Fruit fly (Drosophila melanogaster) whole organism, pupa: ENCODE results near the gene RapGAP1.
A peak's percentile ranks its signal among the peaks of the same experiment; 100 is the strongest.

ENCODE experiments used
- CG10348 ChIP-seq: fragments of 200-800 bp; sonication (Bioruptor generic); IDR thresholded peaks from 2 replicates; pipeline ENCODE4 v1.3.6; 2022; ENCODE audit warnings: missing biosample characterization, missing genetic modification characterization
- CG12605 ChIP-seq: fragments of 200-800 bp; sonication (Bioruptor generic); IDR thresholded peaks from 2 replicates; pipeline ENCODE4 v1.3.6; 2022; ENCODE audit warnings: missing biosample characterization, missing genetic modification characterization
- CG13204 ChIP-seq: fragments of 200-800 bp; sonication (Bioruptor generic); optimal IDR thresholded peaks from 2 replicates; lab custom pipeline; 2018; ENCODE audit warnings: missing biosample characterization, mild to moderate bottlenecking, missing genetic modification characterization, moderate library complexity
- CG14655 ChIP-seq: fragments of 200-800 bp; sonication (Bioruptor generic); optimal IDR thresholded peaks from 3 replicates; lab custom pipeline; 2017; ENCODE audit warnings: mild to moderate bottlenecking, missing biosample characterization, missing genetic modification reagents, missing genetic modification characterization
- CG15710 ChIP-seq: fragments of 200-800 bp; sonication (Bioruptor generic); optimal IDR thresholded peaks from 2 replicates; lab custom pipeline; 2018; ENCODE audit warnings: missing biosample characterization, mild to moderate bottlenecking, missing genetic modification characterization, moderate library complexity
- CG17806 ChIP-seq: fragments of 200-800 bp; sonication (Bioruptor generic); optimal IDR thresholded peaks from 2 replicates; lab custom pipeline; 2018; ENCODE audit warnings: missing biosample characterization, mild to moderate bottlenecking, missing genetic modification characterization, moderate library complexity
- CG32121 ChIP-seq: fragments of 200-800 bp; sonication (Bioruptor generic); IDR thresholded peaks from 2 replicates; pipeline ENCODE4 v1.3.6; 2022; ENCODE audit warnings: missing biosample characterization, missing genetic modification characterization
- CG34367 ChIP-seq: fragments of 200-800 bp; sonication (Bioruptor generic); optimal IDR thresholded peaks from 2 replicates; lab custom pipeline; 2018; ENCODE audit warnings: missing biosample characterization, mild to moderate bottlenecking, missing genetic modification characterization
- CG4496 ChIP-seq: fragments of 200-800 bp; sonication (Bioruptor generic); IDR thresholded peaks from 3 replicates; pipeline ENCODE4 v1.3.6; 2022; ENCODE audit warnings: missing biosample characterization, missing genetic modification characterization
- CG8159 ChIP-seq: fragments of 200-800 bp; sonication (Bioruptor generic); optimal IDR thresholded peaks from 3 replicates; lab custom pipeline; 2018; ENCODE audit warnings: missing biosample characterization, mild to moderate bottlenecking, missing genetic modification characterization, moderate library complexity
- CG8301 ChIP-seq: fragments of 200-800 bp; sonication (Bioruptor generic); optimal IDR thresholded peaks from 2 replicates; lab custom pipeline; 2018; ENCODE audit warnings: missing biosample characterization, mild to moderate bottlenecking, missing genetic modification characterization
- CG9948 ChIP-seq: fragments of 200-800 bp; sonication (Bioruptor generic); optimal IDR thresholded peaks from 2 replicates; lab custom pipeline; 2018; ENCODE audit warnings: missing biosample characterization, mild to moderate bottlenecking, missing genetic modification characterization, moderate library complexity
- D1 ChIP-seq: fragments of 200-800 bp; sonication (Bioruptor generic); optimal IDR thresholded peaks from 2 replicates; lab custom pipeline; 2018; ENCODE audit warnings: missing biosample characterization, mild to moderate bottlenecking, missing genetic modification characterization, moderate library complexity
- EcR ChIP-seq: fragments of 200-800 bp; sonication (Bioruptor generic); optimal IDR thresholded peaks from 3 replicates; lab custom pipeline; 2019; ENCODE audit warnings: missing biosample characterization, missing genetic modification characterization, mild to moderate bottlenecking, moderate library complexity, missing genetic modification reagents
- Ets98B ChIP-seq: fragments of 200-800 bp; sonication (Bioruptor generic); IDR thresholded peaks from 2 replicates; pipeline ENCODE4 v1.3.6; 2022; ENCODE audit warnings: missing biosample characterization, missing genetic modification characterization
- Pif1A ChIP-seq: fragments of 200-800 bp; sonication (Bioruptor generic); optimal IDR thresholded peaks from 3 replicates; lab custom pipeline; 2016; ENCODE audit warnings: missing biosample characterization, missing genetic modification characterization
- Pif1B ChIP-seq: fragments of 200-800 bp; sonication (Bioruptor generic); optimal IDR thresholded peaks from 3 replicates; lab custom pipeline; 2016; ENCODE audit warnings: missing biosample characterization, missing genetic modification characterization
- Snoo ChIP-seq: fragments of 200-800 bp; sonication (Bioruptor generic); optimal IDR thresholded peaks from 3 replicates; lab custom pipeline; 2017; ENCODE audit warnings: missing biosample characterization, mild to moderate bottlenecking, missing genetic modification characterization, inconsistent platforms
- fd96Ca ChIP-seq: fragments of 200-800 bp; sonication (Bioruptor generic); IDR thresholded peaks from 3 replicates; pipeline ENCODE4 v1.3.6; 2022; ENCODE audit warnings: missing biosample characterization, missing genetic modification characterization
- gl ChIP-seq: fragments of 200-800 bp; sonication (Bioruptor generic); optimal IDR thresholded peaks from 2 replicates; lab custom pipeline; 2018; ENCODE audit warnings: missing biosample characterization, mild to moderate bottlenecking, missing genetic modification characterization
- rn ChIP-seq: fragments of 200-800 bp; sonication (Bioruptor generic); IDR thresholded peaks from 2 replicates; pipeline ENCODE4 v1.3.6; 2022; ENCODE audit warnings: missing biosample characterization, missing genetic modification characterization

RapGAP1 gene

DNA sequence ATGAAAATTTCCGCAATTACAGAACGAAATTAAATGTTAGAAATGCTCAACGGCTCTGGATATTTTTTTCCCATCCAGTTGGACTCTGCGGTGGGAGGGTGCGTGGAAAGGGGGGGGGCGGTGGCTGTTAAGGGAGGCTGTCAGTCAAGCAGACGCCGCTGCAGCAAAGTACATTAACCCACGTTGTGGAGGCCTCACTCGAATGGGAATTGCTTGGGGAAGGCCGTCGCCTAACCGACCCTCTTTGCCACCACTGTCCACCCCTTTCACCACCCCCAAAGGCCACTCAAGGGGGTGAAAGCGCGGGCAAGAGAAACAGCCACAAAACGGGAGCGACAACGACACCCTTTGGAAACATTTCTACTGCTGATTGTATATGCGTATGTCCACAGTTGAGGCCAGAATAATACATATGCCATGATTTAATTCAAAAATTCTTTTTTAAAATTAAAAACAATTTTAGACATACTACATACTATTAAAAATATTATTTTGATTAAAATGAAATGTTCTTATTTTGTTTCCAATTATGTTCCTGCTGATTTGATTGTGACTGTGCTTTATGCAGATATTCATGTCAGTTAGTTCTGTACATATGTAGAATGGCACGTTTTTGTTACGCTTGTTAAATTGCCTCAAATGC is 31.8 kb downstream of the RapGAP1 start:
- TF ChIP-seq Pif1B (GFP tag; lab: Kevin White, UChicago), result peak; percentile 4
- TF ChIP-seq CG13204 (GFP tag; lab: Kevin White, UChicago), result no peak
- peak; percentile 45; the same call in 1 of the 2 replicates for TF ChIP-seq CG10348 (GFP tag; lab: Robert Waterston, UW)
- TF ChIP-seq CG8159 (tag; lab: Kevin White, UChicago), result peak; percentile 81
- peak; percentile 7 for TF ChIP-seq gl (tag; lab: Kevin White, UChicago)
- TF ChIP-seq EcR (GFP tag; lab: Kevin White, UChicago), result peak; percentile 69
- peak; percentile 70 for TF ChIP-seq CG14655 (GFP tag; lab: Kevin White, UChicago)
- TF ChIP-seq CG15710, result peak; percentile 71
- 0 out of 3 replicates have a peak, but pooled peaks have one; percentile 21 for TF ChIP-seq fd96Ca (GFP tag; lab: Robert Waterston, UW)
- peak; percentile 61; the same call in 1 of the 2 replicates for TF ChIP-seq CG32121
- TF ChIP-seq CG34367 (tag; lab: Kevin White, UChicago), result peak; percentile 56
- TF ChIP-seq CG9948 (tag; lab: Kevin White, UChicago), result peak; percentile 60
- TF ChIP-seq CG12605, result no peak
- peak; percentile 21 for TF ChIP-seq Snoo (tag; lab: Kevin White, UChicago)
- TF ChIP-seq CG17806 (tag; lab: Kevin White, UChicago), result peak; percentile 63
- TF ChIP-seq Ets98B, result peak; percentile 59; the same call in 1 of the 2 replicates
- no peak for TF ChIP-seq rn (GFP tag; lab: Robert Waterston, UW)
- TF ChIP-seq CG4496 (GFP tag; lab: Robert Waterston, UW), result peak; percentile 41; the same call in 1 of the 3 replicates
- peak; percentile 46 for TF ChIP-seq CG8301 (tag; lab: Kevin White, UChicago)
- TF ChIP-seq D1 (tag; lab: Kevin White, UChicago), result no peak
- TF ChIP-seq Pif1A (GFP tag; lab: Kevin White, UChicago), result peak; percentile 30

DNA sequence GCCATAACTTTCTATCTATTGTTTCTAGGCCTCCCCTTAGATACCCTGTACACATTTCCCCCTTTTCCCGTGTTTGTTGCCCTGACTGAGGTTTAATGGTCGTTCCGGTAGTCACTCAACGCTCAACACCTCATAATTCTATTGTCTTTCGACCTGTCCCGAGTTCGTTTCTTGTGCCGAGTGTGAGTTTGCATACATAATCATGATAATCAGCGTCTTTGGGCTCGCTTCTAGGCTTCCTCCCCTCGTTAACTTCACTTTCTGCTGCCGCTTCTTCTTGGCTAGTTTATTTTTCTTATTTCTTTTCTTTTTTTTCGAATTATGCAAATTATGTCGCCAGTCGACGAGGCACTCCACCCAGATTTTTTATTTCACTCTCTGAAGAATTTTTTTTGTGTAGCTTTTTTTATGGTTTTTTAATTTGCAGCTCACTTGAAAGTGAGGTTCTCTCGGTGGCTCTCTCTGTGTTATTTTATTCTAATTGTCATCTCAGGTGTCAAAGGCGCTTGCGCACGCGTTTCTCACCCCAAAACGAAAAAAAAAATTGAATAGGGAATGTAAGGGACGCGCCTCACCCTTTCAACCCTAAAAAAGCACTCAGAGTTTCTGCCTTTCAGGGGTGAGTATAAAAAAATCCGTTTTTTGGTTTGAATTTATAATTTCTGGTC is 33.0 kb downstream of the RapGAP1 start:
- TF ChIP-seq CG12605, result peak; percentile 27; the same call in 1 of the 2 replicates
- no peak for TF ChIP-seq CG14655 (GFP tag; lab: Kevin White, UChicago)

DNA sequence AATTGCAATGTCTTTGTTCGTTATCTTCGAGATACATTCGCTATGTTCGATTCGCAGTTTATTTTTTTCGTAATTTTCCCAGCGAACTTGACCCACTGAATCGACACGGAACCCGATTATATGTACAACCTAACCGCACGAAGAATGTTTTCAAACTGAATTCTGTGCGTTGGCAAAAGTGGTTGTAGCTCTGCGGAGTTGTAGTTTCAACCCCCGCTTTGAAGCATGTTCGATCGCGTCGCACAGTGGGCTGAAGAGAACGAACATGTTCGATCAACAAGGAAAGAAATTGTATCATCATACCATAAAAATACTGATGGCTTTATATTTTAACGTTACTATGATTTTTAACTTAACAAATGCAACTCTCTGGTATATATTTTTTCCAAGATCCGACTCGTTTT is 34.5 kb downstream of the RapGAP1 start:
- TF ChIP-seq Pif1A (GFP tag; lab: Kevin White, UChicago) (peak; percentile 26), CG17806 (tag; lab: Kevin White, UChicago) (no peak), CG10348 (GFP tag; lab: Robert Waterston, UW) (no peak), CG12605 (0 out of 2 replicates have a peak, but pooled peaks have one; percentile 16), CG8301 (tag; lab: Kevin White, UChicago) (peak; percentile 7), CG34367 (tag; lab: Kevin White, UChicago) (no peak), Pif1B (GFP tag; lab: Kevin White, UChicago) (peak; percentile 30), Ets98B (peak; percentile 25; the same call in 1 of the 2 replicates), fd96Ca (GFP tag; lab: Robert Waterston, UW) (no peak), D1 (tag; lab: Kevin White, UChicago) (no peak), CG8159 (tag; lab: Kevin White, UChicago) (no peak), gl (tag; lab: Kevin White, UChicago) (no peak), Snoo (tag; lab: Kevin White, UChicago) (no peak), CG13204 (GFP tag; lab: Kevin White, UChicago) (no peak), CG4496 (GFP tag; lab: Robert Waterston, UW) (0 out of 3 replicates have a peak, but pooled peaks have one; percentile 11), CG14655 (GFP tag; lab: Kevin White, UChicago) (peak; percentile 22)

DNA sequence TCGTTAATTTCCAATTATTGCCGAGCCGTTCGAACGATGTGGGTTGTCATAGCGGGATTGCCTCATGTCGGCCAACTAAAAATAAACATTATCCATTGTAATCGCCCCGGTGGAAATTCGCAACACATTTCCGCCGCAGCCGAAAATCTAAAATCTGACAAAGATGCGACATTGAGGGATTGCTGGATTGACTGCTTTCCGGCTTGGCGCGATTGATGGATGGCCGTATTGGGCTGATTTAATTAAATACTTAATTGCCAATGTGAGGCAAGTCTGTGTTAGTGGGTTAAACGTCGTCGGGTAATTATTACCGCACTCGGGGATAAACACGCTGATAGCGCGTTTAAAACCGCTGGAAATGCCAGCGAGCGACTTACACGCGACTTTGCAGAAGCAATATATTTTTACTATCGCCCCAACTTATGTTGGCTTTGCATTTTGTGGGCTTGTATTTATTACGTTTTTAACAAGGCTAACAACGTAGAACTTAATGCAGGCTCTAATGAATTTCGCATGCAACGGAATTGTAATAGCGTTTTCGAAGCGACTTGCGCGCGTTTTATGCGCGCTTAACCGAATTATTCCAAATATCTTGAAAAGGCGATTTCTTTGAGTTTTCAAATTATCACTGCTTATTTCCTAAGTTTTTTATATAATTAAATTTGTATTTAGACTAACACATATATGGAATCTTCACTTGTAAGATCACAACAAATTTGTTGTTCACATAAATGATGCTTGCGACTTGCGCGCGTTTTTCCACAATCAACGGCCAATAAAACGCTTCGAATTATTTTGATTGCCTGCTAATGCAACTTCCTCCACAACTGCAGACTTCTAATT is 36.6 kb downstream of the RapGAP1 start:
- no peak for TF ChIP-seq CG10348 (GFP tag; lab: Robert Waterston, UW)

DNA sequence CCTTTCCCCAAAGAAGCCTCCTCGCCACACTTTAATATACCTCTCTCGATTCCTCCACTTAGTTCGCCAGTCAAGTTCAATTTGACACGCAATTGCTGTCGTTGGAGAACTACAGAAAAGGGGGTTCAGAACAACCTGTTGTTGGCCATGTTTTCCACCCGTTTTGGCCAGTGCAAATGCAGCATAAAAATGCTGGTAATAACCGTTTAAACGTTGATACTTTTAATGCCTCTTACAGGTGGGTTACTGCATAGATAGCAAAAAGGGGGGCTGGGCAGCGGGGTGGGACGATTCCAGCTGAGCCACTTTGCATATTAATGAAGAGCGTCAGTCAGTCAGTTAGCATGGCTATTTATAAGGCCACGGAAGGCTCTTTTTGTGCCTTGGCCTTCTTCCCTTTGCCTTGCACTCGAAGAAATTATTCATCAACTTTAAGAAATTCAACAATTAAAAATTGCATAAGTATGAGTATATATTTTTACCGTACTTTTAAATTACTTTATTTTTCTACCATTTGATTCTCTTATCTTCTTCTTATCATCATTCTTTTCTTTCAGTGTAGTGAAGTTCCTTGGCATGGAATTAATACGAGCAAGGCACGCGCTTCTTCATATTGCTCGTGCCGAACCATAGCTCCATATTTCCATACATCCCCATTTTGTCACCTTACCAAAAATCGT is 37.6 kb downstream of the RapGAP1 start:
- TF ChIP-seq Ets98B, result 0 out of 2 replicates have a peak, but pooled peaks have one; percentile 17
- TF ChIP-seq Snoo (tag; lab: Kevin White, UChicago), result no peak
- no peak for TF ChIP-seq CG10348 (GFP tag; lab: Robert Waterston, UW)
- TF ChIP-seq CG4496 (GFP tag; lab: Robert Waterston, UW), result 0 out of 3 replicates have a peak, but pooled peaks have one; percentile 11
- peak; percentile 70 for TF ChIP-seq CG9948 (tag; lab: Kevin White, UChicago)
- no peak for TF ChIP-seq CG13204 (GFP tag; lab: Kevin White, UChicago)
- 0 out of 3 replicates have a peak, but pooled peaks have one; percentile 21 for TF ChIP-seq fd96Ca (GFP tag; lab: Robert Waterston, UW)
- TF ChIP-seq D1 (tag; lab: Kevin White, UChicago), result no peak
- TF ChIP-seq CG15710, result peak; percentile 72
- TF ChIP-seq CG32121, result no peak
- peak; percentile 68 for TF ChIP-seq CG14655 (GFP tag; lab: Kevin White, UChicago)
- TF ChIP-seq Pif1B (GFP tag; lab: Kevin White, UChicago), result peak; percentile 4
- no peak for TF ChIP-seq EcR (GFP tag; lab: Kevin White, UChicago)
- 0 out of 2 replicates have a peak, but pooled peaks have one; percentile 22 for TF ChIP-seq rn (GFP tag; lab: Robert Waterston, UW)
- peak; percentile 73 for TF ChIP-seq CG8159 (tag; lab: Kevin White, UChicago)
- peak; percentile 54 for TF ChIP-seq Pif1A (GFP tag; lab: Kevin White, UChicago)
- TF ChIP-seq CG8301 (tag; lab: Kevin White, UChicago), result peak; percentile 53
- TF ChIP-seq CG12605, result no peak
- TF ChIP-seq gl (tag; lab: Kevin White, UChicago), result peak; percentile 28
- TF ChIP-seq CG17806 (tag; lab: Kevin White, UChicago), result peak; percentile 78
- peak; percentile 61 for TF ChIP-seq CG34367 (tag; lab: Kevin White, UChicago)
- TF ChIP-seq, all 21 proteins: peak for 14
